Worm (Caenorhabditis elegans) whole organism, L1 larva: ENCODE data around the gene Y51A2A.5.

Source experiments
- alr-1 ChIP-seq: fragments of 200-800 bp; sonication (Bioruptor generic); optimal IDR thresholded peaks from 2 replicates; lab custom pipeline; 2018; ENCODE audit warnings: borderline replicate concordance, mild to moderate bottlenecking, missing genetic modification characterization, missing compliant biosample characterization
- blmp-1 ChIP-seq: fragments of 150-350 bp; optimal IDR thresholded peaks from 2 replicates; lab custom pipeline; 2014; ENCODE audit warnings: missing biosample characterization, missing genetic modification characterization
- elt-2 ChIP-seq: sonication (generic microtip); optimal IDR thresholded peaks from 2 replicates; lab custom pipeline; 2016; ENCODE audit warnings: missing genetic modification characterization, mild to moderate bottlenecking, inconsistent platforms, missing compliant biosample characterization, missing genetic modification reagents
- elt-3 ChIP-seq, 6 experiments: fragments of 150-350 bp in 1 of 6; sonication (generic microtip); optimal IDR thresholded peaks; 2 replicates each; lab custom pipeline; 2017 to 2018; ENCODE audit warnings: missing biosample characterization in 6 of 6, missing genetic modification characterization in 6 of 6, inconsistent platforms in 1 of 6
- tbx-2 ChIP-seq: sonication (generic microtip); optimal IDR thresholded peaks from 2 replicates; lab custom pipeline; 2016; ENCODE audit warnings: missing genetic modification characterization, missing compliant biosample characterization
- ztf-11 ChIP-seq, 2 experiments: sonication (generic microtip); optimal IDR thresholded peaks; 2 replicates each; lab custom pipeline; 2016 to 2017; ENCODE audit warnings: missing genetic modification characterization in 2 of 2, missing biosample characterization in 1 of 2, missing compliant biosample characterization in 1 of 2

DNA sequence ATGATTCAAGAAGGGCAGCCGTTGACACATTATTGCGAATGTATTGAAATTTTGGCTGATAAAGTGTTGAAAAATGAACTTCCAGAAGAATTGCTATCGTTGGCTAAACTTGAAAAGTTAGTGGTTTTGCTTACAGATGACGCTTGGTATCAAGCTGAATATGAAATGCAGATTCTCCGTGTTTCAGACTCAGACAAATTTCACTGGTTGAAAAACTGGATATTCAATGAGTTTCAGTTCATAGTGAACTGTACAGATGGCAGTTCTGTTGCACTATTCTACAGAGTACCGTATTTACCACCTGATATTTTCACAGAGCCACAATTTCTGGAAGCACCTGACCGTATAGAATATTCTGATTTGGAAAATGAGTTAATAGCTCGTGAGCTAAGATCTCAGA is 707 bp downstream of the Y51A2A.5 start:
- TF ChIP-seq alr-1 (tag; lab: Kevin White, UChicago), result no peak
- TF ChIP-seq blmp-1 (tag; lab: Kevin White, UChicago), result no peak
- TF ChIP-seq ztf-11 (tag; optimal IDR thresholded peaks at IDR 0.05; lab: Kevin White, UChicago), result no peak
- no peak for TF ChIP-seq elt-2 (tag; lab: Kevin White, UChicago)
- no peak for TF ChIP-seq tbx-2 (tag; lab: Kevin White, UChicago)
- TF ChIP-seq elt-3 (tag; optimal IDR thresholded peaks at IDR 0.05; lab: Kevin White, UChicago), result no peak
